Worm (Caenorhabditis elegans): Measurements from ENCODE around the gene gfrp-1.

ce11 chrIV:183519-183918 is 19.9 kb upstream of the gfrp-1 start:
- no peak for TF ChIP-seq W03F9.2 (tag; optimal IDR thresholded peaks at IDR 0.05)
- TF ChIP-seq him-1 (tag; optimal IDR thresholded peaks at IDR 0.05) = no peak

Data from whole organism, L4/young adult.